Fruit fly (Drosophila melanogaster): ENCODE measurements around the gene CG2187.

DNA sequence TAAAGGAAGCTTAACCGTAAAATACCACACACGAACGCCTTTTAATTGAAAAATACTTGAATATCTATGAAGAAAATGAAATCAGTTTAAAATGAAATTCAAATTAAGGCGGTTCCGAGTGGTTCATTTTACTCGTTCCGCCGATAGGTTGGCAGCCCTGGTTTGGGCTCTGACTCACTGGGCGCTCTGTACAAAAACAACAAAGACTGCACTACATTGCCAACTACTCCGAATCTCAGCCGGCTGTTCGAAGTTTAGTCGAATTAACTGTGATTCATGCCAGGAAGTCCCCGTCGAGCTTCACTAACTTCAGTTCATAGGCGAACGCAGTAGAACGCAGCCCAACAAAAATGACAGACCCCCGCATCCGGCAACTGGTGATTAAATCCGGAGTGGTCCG is 15.2 kb downstream of the CG2187 start, which contains the start of gene Tbca:
- TF ChIP-seq Dll (optimal IDR thresholded peaks at IDR 0.05), result no peak
- TF ChIP-seq psq (optimal IDR thresholded peaks at IDR 0.05), result no peak
- TF ChIP-seq EcR (GFP tag; optimal IDR thresholded peaks at IDR 0.05), result no peak
- TF ChIP-seq usp (GFP tag; optimal IDR thresholded peaks at IDR 0.05), result no peak
